Comparison of ENCODE assay signal across 6 worm cellular contexts in the genomic region with DNA sequence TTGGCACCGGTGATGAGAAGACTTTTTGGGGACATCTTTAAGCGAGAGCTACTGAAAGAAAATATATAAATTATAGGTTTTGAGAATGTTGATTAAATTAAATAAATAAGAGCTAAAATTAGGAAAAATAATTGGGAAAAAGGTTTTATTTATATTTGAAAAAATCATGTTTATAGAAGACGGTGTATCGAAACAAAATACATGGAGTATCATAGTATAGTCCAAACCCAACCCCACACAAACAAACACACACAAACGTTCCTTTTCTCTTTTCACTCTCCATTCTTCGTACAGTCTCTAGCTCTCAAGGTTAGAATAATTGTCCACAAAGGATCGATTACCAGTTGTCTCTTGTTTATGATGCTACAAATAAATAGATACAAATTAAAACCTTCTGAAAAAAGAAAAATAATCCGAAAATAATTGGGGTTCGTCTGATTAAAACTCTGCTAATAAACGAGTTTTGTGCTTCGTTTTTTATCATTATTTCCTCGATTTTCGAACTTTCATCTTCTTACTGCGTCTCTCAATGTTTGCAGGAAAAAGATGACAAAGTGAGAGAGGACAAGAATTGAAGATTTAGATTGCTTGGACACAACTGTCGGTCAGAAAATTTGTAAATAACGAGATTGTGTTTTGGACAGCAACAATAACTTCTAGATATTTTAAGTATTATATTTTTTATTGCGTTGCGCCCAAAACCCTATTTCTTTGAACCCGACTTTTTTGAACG.
TF ChIP-seq lines count a peak whose summit lies in the region.

A gene (minus strand): TSS at position 51 of the 733 bp plus-strand sequence.

TF ChIP-seq in whole organism, L1 larva, 84 proteins besides CTCF, POLR2A, EP300 and RAD21 (continues in another document):
- TF ChIP-seq skn-1 (tag; optimal IDR thresholded peaks at IDR 0.05; lab: Kevin White, UChicago), result peak; percentile 56
- TF ChIP-seq blmp-1 (tag; optimal IDR thresholded peaks at IDR 0.05; lab: Kevin White, UChicago), result peak; percentile 23
- peak; percentile 24 for TF ChIP-seq snu-23 (GFP tag; optimal IDR thresholded peaks at IDR 0.05; lab: Kevin White, UChicago)
- TF ChIP-seq lin-14 (GFP tag; optimal IDR thresholded peaks at IDR 0.05; lab: Kevin White, UChicago), result peak; percentile 72
- TF ChIP-seq tlp-1 (tag; optimal IDR thresholded peaks at IDR 0.05; lab: Kevin White, UChicago), result no peak
- peak; percentile 13 for TF ChIP-seq nhr-85 (tag; lab: Kevin White, UChicago)
- no peak for TF ChIP-seq xbp-1 (tag; optimal IDR thresholded peaks at IDR 0.05; lab: Kevin White, UChicago)
- TF ChIP-seq efl-1 (optimal IDR thresholded peaks at IDR 0.05; lab: Kevin White, UChicago), result no peak
- peak in 1 of 2 experiments; percentile 11 for TF ChIP-seq efl-1 (GFP tag; optimal IDR thresholded peaks at IDR 0.05 in 1 of 2; lab: Kevin White, UChicago)
- no peak for TF ChIP-seq ceh-63 (GFP tag; optimal IDR thresholded peaks at IDR 0.05; lab: Kevin White, UChicago)
- TF ChIP-seq nhr-11 (tag; optimal IDR thresholded peaks at IDR 0.05; lab: Kevin White, UChicago), result no peak
- no peak for TF ChIP-seq hlh-4 (tag; optimal IDR thresholded peaks at IDR 0.05; lab: Kevin White, UChicago)
- TF ChIP-seq mep-1 (tag; optimal IDR thresholded peaks at IDR 0.05; lab: Kevin White, UChicago), result peak; percentile 38
- TF ChIP-seq nhr-71 (tag; optimal IDR thresholded peaks at IDR 0.05; lab: Kevin White, UChicago), result peak; percentile 44

TF ChIP-seq in whole organism, L2 larva, 48 proteins besides CTCF, POLR2A, EP300 and RAD21:
- TF ChIP-seq fos-1 (tag; optimal IDR thresholded peaks at IDR 0.05; lab: Kevin White, UChicago) (peak; percentile 32), skn-1 (tag; optimal IDR thresholded peaks at IDR 0.05; lab: Kevin White, UChicago) (peak; percentile 54), alr-1 (tag; optimal IDR thresholded peaks at IDR 0.05; lab: Kevin White, UChicago) (no peak), elt-1 (tag; optimal IDR thresholded peaks at IDR 0.05; lab: Kevin White, UChicago) (no peak), crh-2 (tag; optimal IDR thresholded peaks at IDR 0.05; lab: Kevin White, UChicago) (no peak), C34F6.9 (tag; optimal IDR thresholded peaks at IDR 0.05; lab: Kevin White, UChicago) (peak; percentile 30), F13H6.1 (tag; optimal IDR thresholded peaks at IDR 0.05; lab: Kevin White, UChicago) (peak; percentile 12), nhr-25 (tag; optimal IDR thresholded peaks at IDR 0.05; lab: Kevin White, UChicago) (peak; percentile 11), nhr-10 (tag; optimal IDR thresholded peaks at IDR 0.05; lab: Kevin White, UChicago) (no peak), sma-9 (GFP tag; optimal IDR thresholded peaks at IDR 0.05; lab: Kevin White, UChicago) (peak; percentile 13), sma-9 (tag; optimal IDR thresholded peaks at IDR 0.05; lab: Kevin White, UChicago) (no peak), egl-27 (tag; optimal IDR thresholded peaks at IDR 0.05; lab: Kevin White, UChicago) (no peak)
TF ChIP-seq in whole organism, L2 larva: peak in this region for 6.

TF ChIP-seq in whole organism, L3 larva, 47 proteins besides CTCF, POLR2A, EP300 and RAD21 (continues in another document):
- TF ChIP-seq mdl-1 (tag; optimal IDR thresholded peaks at IDR 0.05; lab: Kevin White, UChicago) (no peak), egl-5 (tag; optimal IDR thresholded peaks at IDR 0.05; lab: Kevin White, UChicago) (no peak), pqm-1 (tag; optimal IDR thresholded peaks at IDR 0.05; lab: Kevin White, UChicago) (no peak), nhr-12 (tag; optimal IDR thresholded peaks at IDR 0.05; lab: Kevin White, UChicago) (no peak), nfya-1 (tag; optimal IDR thresholded peaks at IDR 0.05; lab: Kevin White, UChicago; ENCODE audit: insufficient read depth) (no peak), fkh-10 (GFP tag; optimal IDR thresholded peaks at IDR 0.05; lab: Kevin White, UChicago) (no peak), egl-27 (tag; optimal IDR thresholded peaks at IDR 0.05; lab: Kevin White, UChicago) (no peak), pha-4 (tag; optimal IDR thresholded peaks at IDR 0.05; lab: Kevin White, UChicago) (peak; percentile 45), skn-1 (tag; optimal IDR thresholded peaks at IDR 0.05; lab: Kevin White, UChicago) (peak; percentile 83), zag-1 (tag; optimal IDR thresholded peaks at IDR 0.05; lab: Kevin White, UChicago) (no peak), nhr-43 (tag; optimal IDR thresholded peaks at IDR 0.05; lab: Kevin White, UChicago; ENCODE audit: poor library complexity, severe bottlenecking) (no peak), elt-2 (tag; optimal IDR thresholded peaks at IDR 0.05; lab: Kevin White, UChicago) (peak; percentile 43), hmg-11 (tag; optimal IDR thresholded peaks at IDR 0.05; lab: Kevin White, UChicago) (peak; percentile 13), ceh-28 (tag; optimal IDR thresholded peaks at IDR 0.05; lab: Kevin White, UChicago) (peak; percentile 20), lsy-12 (tag; optimal IDR thresholded peaks at IDR 0.05; lab: Kevin White, UChicago) (no peak)

TF ChIP-seq in whole organism, L4 larva, 104 proteins besides CTCF, POLR2A, EP300 and RAD21:
- TF ChIP-seq hmg-1.1 (GFP tag; IDR thresholded peaks at IDR 0.05; lab: Robert Waterston, UW) (no peak), mep-1 (tag; optimal IDR thresholded peaks at IDR 0.05; lab: Kevin White, UChicago) (peak; percentile 1), daf-16 (GFP tag; optimal IDR thresholded peaks at IDR 0.05; lab: Kevin White, UChicago) (peak in 1 of 2 experiments; percentile 2), daf-16 (tag; optimal IDR thresholded peaks at IDR 0.05; lab: Kevin White, UChicago) (peak; percentile 21), nhr-28 (tag; optimal IDR thresholded peaks at IDR 0.05; lab: Kevin White, UChicago) (peak; percentile 44), hlh-11 (tag; optimal IDR thresholded peaks at IDR 0.05; lab: Kevin White, UChicago) (peak; percentile 34), lin-29 (GFP tag; IDR thresholded peaks at IDR 0.05; lab: Robert Waterston, UW) (no peak), dve-1 (tag; optimal IDR thresholded peaks at IDR 0.05; lab: Kevin White, UChicago; ENCODE audit: insufficient read depth) (peak; percentile 35), dmd-6 (GFP tag; IDR thresholded peaks at IDR 0.05; lab: Robert Waterston, UW) (peak; percentile 45; the same call in 1 of the 2 replicates)

TF ChIP-seq in whole organism, mixed stage, embryonic, 35 proteins besides CTCF, POLR2A, EP300 and RAD21:
- TF ChIP-seq unc-62 (GFP tag; optimal IDR thresholded peaks at IDR 0.05; lab: Kevin White, UChicago) (no peak), ceh-39 (tag; optimal IDR thresholded peaks at IDR 0.05; lab: Kevin White, UChicago) (no peak), hlh-1 (tag; optimal IDR thresholded peaks at IDR 0.05; lab: Kevin White, UChicago) (peak; percentile 6), flh-1 (GFP tag; optimal IDR thresholded peaks at IDR 0.05; lab: Kevin White, UChicago) (no peak), blmp-1 (tag; optimal IDR thresholded peaks at IDR 0.05; lab: Kevin White, UChicago) (no peak), elt-3 (tag; optimal IDR thresholded peaks at IDR 0.05; lab: Kevin White, UChicago) (no peak), lsy-2 (tag; optimal IDR thresholded peaks at IDR 0.05; lab: Kevin White, UChicago) (no peak)
TF ChIP-seq in whole organism, mixed stage, embryonic: peak in this region for 1.

TF ChIP-seq in whole organism, young adult, 124 proteins besides CTCF, POLR2A, EP300 and RAD21:
- no peak for TF ChIP-seq mcd-1 (GFP tag; IDR thresholded peaks at IDR 0.05; lab: Robert Waterston, UW)
- peak; percentile 23 for TF ChIP-seq nhr-80 (tag; optimal IDR thresholded peaks at IDR 0.05; lab: Kevin White, UChicago)
- TF ChIP-seq ztf-25 (GFP tag; IDR thresholded peaks at IDR 0.05; lab: Robert Waterston, UW), result no peak
